Fruit fly (Drosophila melanogaster) whole organism, embryonic: ENCODE data around the gene Coq7.

ENCODE experiments used
- Atf-2 ChIP-seq: fragments of 200-800 bp; sonication (Bioruptor generic); optimal IDR thresholded peaks from 2 replicates; lab custom pipeline; 2016; ENCODE audit warnings: missing biosample characterization, missing genetic modification characterization
- CG11093 ChIP-seq: fragments of 200-800 bp; sonication (Bioruptor generic); IDR thresholded peaks from 3 replicates; pipeline ENCODE4 v1.3.6; 2022; ENCODE audit warnings: missing biosample characterization, missing genetic modification characterization
- CG12219 ChIP-seq: fragments of 200-800 bp; sonication (Bioruptor generic); optimal IDR thresholded peaks from 3 replicates; lab custom pipeline; 2018; ENCODE audit warnings: missing biosample characterization, mild to moderate bottlenecking, missing genetic modification characterization
- CG1233 ChIP-seq: fragments of 200-800 bp; sonication (Bioruptor generic); optimal IDR thresholded peaks from 4 replicates; lab custom pipeline; 2018; ENCODE audit warnings: missing biosample characterization, mild to moderate bottlenecking, missing genetic modification characterization
- CG12391 ChIP-seq: fragments of 200-800 bp; sonication (Bioruptor generic); optimal IDR thresholded peaks from 3 replicates; lab custom pipeline; 2018; ENCODE audit warnings: missing biosample characterization, mild to moderate bottlenecking, missing genetic modification characterization, moderate library complexity
- CG13624 ChIP-seq: fragments of 200-800 bp; sonication (Bioruptor generic); optimal IDR thresholded peaks from 2 replicates; lab custom pipeline; 2016; ENCODE audit warnings: missing biosample characterization, missing genetic modification characterization
- CG14014 ChIP-seq: fragments of 200-800 bp; sonication (Bioruptor generic); IDR thresholded peaks from 2 replicates; pipeline ENCODE4 v1.3.6; 2022; ENCODE audit warnings: missing biosample characterization, missing genetic modification characterization
- CG15011 ChIP-seq: fragments of 200-800 bp; sonication (Bioruptor generic); optimal IDR thresholded peaks from 3 replicates; lab custom pipeline; 2018; ENCODE audit warnings: missing biosample characterization, mild to moderate bottlenecking, missing genetic modification characterization
- CG15514 ChIP-seq: fragments of 200-800 bp; sonication (Bioruptor generic); optimal IDR thresholded peaks from 3 replicates; lab custom pipeline; 2017; ENCODE audit warnings: missing biosample characterization, missing genetic modification characterization, mild to moderate bottlenecking, moderate library complexity, missing genetic modification reagents
- CG17328 ChIP-seq: fragments of 200-800 bp; sonication (Bioruptor generic); IDR thresholded peaks from 2 replicates; pipeline ENCODE4 v1.3.6; 2022; ENCODE audit warnings: missing biosample characterization, missing genetic modification characterization
- CG18262 ChIP-seq: fragments of 200-800 bp; optimal IDR thresholded peaks from 3 replicates; lab custom pipeline; 2019; ENCODE audit warnings: missing biosample characterization, mild to moderate bottlenecking, missing genetic modification characterization, moderate library complexity
- CG2120 ChIP-seq: fragments of 200-800 bp; sonication (Bioruptor generic); optimal IDR thresholded peaks from 3 replicates; lab custom pipeline; 2016; ENCODE audit warnings: missing biosample characterization, missing genetic modification characterization
- CG3407 ChIP-seq: fragments of 200-800 bp; sonication (Bioruptor generic); optimal IDR thresholded peaks from 2 replicates; lab custom pipeline; 2018; ENCODE audit warnings: missing biosample characterization, mild to moderate bottlenecking, missing genetic modification characterization
- CG34224 ChIP-seq: fragments of 200-800 bp; sonication (Bioruptor generic); IDR thresholded peaks from 3 replicates; pipeline ENCODE4 v1.3.6; 2022; ENCODE audit warnings: missing biosample characterization, missing genetic modification characterization; ENCODE audit not compliant: partially characterized antibody
- CG3995 ChIP-seq: fragments of 200-800 bp; sonication (Bioruptor generic); optimal IDR thresholded peaks from 3 replicates; lab custom pipeline; 2016; ENCODE audit warnings: missing biosample characterization, missing genetic modification characterization
- CG4360 ChIP-seq: fragments of 200-800 bp; sonication (Bioruptor generic); IDR thresholded peaks from 2 replicates; pipeline ENCODE4 v1.3.6; 2022; ENCODE audit warnings: missing biosample characterization, missing genetic modification characterization
- CG4707 ChIP-seq: fragments of 200-800 bp; sonication (Bioruptor generic); optimal IDR thresholded peaks from 2 replicates; lab custom pipeline; 2018; ENCODE audit warnings: missing biosample characterization, mild to moderate bottlenecking, missing genetic modification characterization, moderate library complexity
- CG4854 ChIP-seq: fragments of 200-800 bp; sonication (Bioruptor generic); optimal IDR thresholded peaks from 2 replicates; lab custom pipeline; 2016; ENCODE audit warnings: missing biosample characterization, missing genetic modification characterization, inconsistent platforms
- CG6254 ChIP-seq: fragments of 200-800 bp; sonication (Bioruptor generic); optimal IDR thresholded peaks from 3 replicates; lab custom pipeline; 2017; ENCODE audit warnings: mild to moderate bottlenecking, missing biosample characterization, missing genetic modification reagents, missing genetic modification characterization
- CG8281 ChIP-seq: fragments of 200-800 bp; sonication (Bioruptor generic); optimal IDR thresholded peaks from 2 replicates; lab custom pipeline; 2018; ENCODE audit warnings: missing biosample characterization, mild to moderate bottlenecking, missing genetic modification characterization, moderate library complexity
- Drgx ChIP-seq: fragments of 200-800 bp; sonication (Bioruptor generic); IDR thresholded peaks from 2 replicates; pipeline ENCODE4 v1.3.6; 2022; ENCODE audit warnings: missing biosample characterization, missing genetic modification characterization
- Eip74EF ChIP-seq, 2 experiments: fragments of 200-800 bp in 1 of 2; fragments of >200 bp in 1 of 2; sonication (Bioruptor generic) in 1 of 2; optimal IDR thresholded peaks; 2 replicates each; lab custom pipeline; 2017 to 2019; ENCODE audit warnings: missing biosample characterization in 2 of 2, missing genetic modification characterization in 2 of 2, mild to moderate bottlenecking in 1 of 2, moderate library complexity in 1 of 2
- Hmr ChIP-seq: fragments of 200-800 bp; sonication (Bioruptor generic); optimal IDR thresholded peaks from 3 replicates; lab custom pipeline; 2017; ENCODE audit warnings: mild to moderate bottlenecking, missing biosample characterization, missing genetic modification reagents, missing genetic modification characterization
- NFAT ChIP-seq: fragments of 200-800 bp; sonication (Bioruptor generic); IDR thresholded peaks from 2 replicates; pipeline ENCODE4 v1.3.6; 2022; ENCODE audit warnings: missing biosample characterization, missing genetic modification characterization
- Nf-YC ChIP-seq: fragments of 200-800 bp; optimal IDR thresholded peaks from 3 replicates; lab custom pipeline; 2019; ENCODE audit warnings: missing biosample characterization, mild to moderate bottlenecking, missing genetic modification characterization, moderate library complexity
- Oli ChIP-seq: fragments of 200-800 bp; sonication (Bioruptor generic); optimal IDR thresholded peaks from 2 replicates; lab custom pipeline; 2018; ENCODE audit warnings: missing biosample characterization, mild to moderate bottlenecking, missing genetic modification characterization, moderate library complexity
- Side ChIP-seq: fragments of 200-800 bp; sonication (Bioruptor generic); optimal IDR thresholded peaks from 2 replicates; lab custom pipeline; 2016; ENCODE audit warnings: missing biosample characterization, missing genetic modification characterization
- Sox100B ChIP-seq: fragments of 200-800 bp; sonication (Bioruptor generic); optimal IDR thresholded peaks from 3 replicates; lab custom pipeline; 2018; ENCODE audit warnings: missing biosample characterization, mild to moderate bottlenecking, missing genetic modification characterization
- Sry-β ChIP-seq: fragments of 200-800 bp; sonication (Bioruptor generic); optimal IDR thresholded peaks from 2 replicates; lab custom pipeline; 2018; ENCODE audit warnings: missing biosample characterization, mild to moderate bottlenecking, missing genetic modification characterization, moderate library complexity
- Sry-δ ChIP-seq: fragments of 200-800 bp; sonication (Bioruptor generic); optimal IDR thresholded peaks from 2 replicates; lab custom pipeline; 2016; ENCODE audit warnings: missing biosample characterization, missing genetic modification characterization
- Stat92E ChIP-seq, 3 experiments: fragments of >200 bp in 2 of 3; fragments of 200-800 bp in 1 of 3; sonication (Bioruptor generic) in 1 of 3; optimal IDR thresholded peaks; 2 replicates each; lab custom pipeline; 2017 to 2019; ENCODE audit warnings: missing biosample characterization in 3 of 3, missing genetic modification characterization in 3 of 3, mild to moderate bottlenecking in 1 of 3, moderate library complexity in 1 of 3
- Trl ChIP-seq, 3 experiments: fragments of >200 bp in 2 of 3; fragments of 200-800 bp in 1 of 3; sonication (Bioruptor generic) in 1 of 3; optimal IDR thresholded peaks; 2 replicates in 1 of 3; 3 replicates in 2 of 3; lab custom pipeline; 2016 to 2017; ENCODE audit warnings: missing biosample characterization in 1 of 3, missing genetic modification characterization in 1 of 3
- ara ChIP-seq: fragments of 200-800 bp; sonication (Bioruptor generic); IDR thresholded peaks from 2 replicates; pipeline ENCODE4 v1.3.6; 2022; ENCODE audit warnings: missing biosample characterization, missing genetic modification characterization
- az2 ChIP-seq: fragments of 200-800 bp; sonication (Bioruptor generic); optimal IDR thresholded peaks from 3 replicates; lab custom pipeline; 2016; ENCODE audit warnings: missing biosample characterization, missing genetic modification characterization
- bab2 ChIP-seq: fragments of 200-800 bp; sonication (Bioruptor generic); optimal IDR thresholded peaks from 2 replicates; lab custom pipeline; 2016; ENCODE audit warnings: missing biosample characterization, missing genetic modification characterization
- chinmo ChIP-seq: fragments of 200-800 bp; sonication (Bioruptor generic); IDR thresholded peaks from 4 replicates; pipeline ENCODE4 v1.3.6; 2022; ENCODE audit warnings: missing biosample characterization, missing genetic modification characterization; ENCODE audit not compliant: partially characterized antibody
- ci ChIP-seq: fragments of 200-800 bp; sonication (Bioruptor generic); IDR thresholded peaks from 3 replicates; pipeline ENCODE4 v1.3.6; 2022; ENCODE audit warnings: missing biosample characterization, missing genetic modification characterization
- croc ChIP-seq: fragments of 200-800 bp; sonication (Bioruptor generic); conservative IDR thresholded peaks from 3 replicates; pipeline ENCODE4 v1.3.6; 2022; ENCODE audit warnings: missing biosample characterization, missing genetic modification characterization
- gcm2 ChIP-seq: fragments of 200-800 bp; sonication (Bioruptor generic); optimal IDR thresholded peaks from 2 replicates; lab custom pipeline; 2016; ENCODE audit warnings: missing biosample characterization, missing genetic modification characterization
- gsb ChIP-seq: fragments of 200-800 bp; sonication (Bioruptor generic); IDR thresholded peaks from 2 replicates; pipeline ENCODE4 v1.3.6; 2022; ENCODE audit warnings: missing biosample characterization, missing genetic modification characterization
- ken ChIP-seq: fragments of 200-800 bp; sonication (Bioruptor generic); IDR thresholded peaks from 3 replicates; pipeline ENCODE4 v1.3.6; 2022; ENCODE audit warnings: missing biosample characterization, missing genetic modification characterization
- nmo ChIP-seq: fragments of 200-800 bp; sonication (Bioruptor generic); optimal IDR thresholded peaks from 2 replicates; lab custom pipeline; 2018; ENCODE audit warnings: missing biosample characterization, mild to moderate bottlenecking, missing genetic modification characterization, moderate library complexity
- pros ChIP-seq: fragments of 200-800 bp; sonication (Bioruptor generic); optimal IDR thresholded peaks from 3 replicates; lab custom pipeline; 2019; ENCODE audit warnings: missing biosample characterization, mild to moderate bottlenecking, missing genetic modification characterization, moderate library complexity
- ranshi ChIP-seq: fragments of 200-800 bp; sonication (Bioruptor generic); IDR thresholded peaks from 2 replicates; pipeline ENCODE4 v1.3.6; 2022; ENCODE audit warnings: missing biosample characterization, missing genetic modification characterization
- run ChIP-seq: fragments of 200-800 bp; sonication (Bioruptor generic); optimal IDR thresholded peaks from 3 replicates; lab custom pipeline; 2018; ENCODE audit warnings: missing biosample characterization, mild to moderate bottlenecking, missing genetic modification characterization
- sna ChIP-seq: fragments of 200-800 bp; sonication (Bioruptor generic); IDR thresholded peaks from 2 replicates; pipeline ENCODE4 v1.3.6; 2022; ENCODE audit warnings: missing biosample characterization, missing genetic modification characterization; ENCODE audit not compliant: partially characterized antibody
- tgo ChIP-seq: fragments of 200-800 bp; sonication (Bioruptor generic); IDR thresholded peaks from 3 replicates; pipeline ENCODE4 v1.3.6; 2022; ENCODE audit warnings: missing biosample characterization, missing genetic modification characterization
- tio ChIP-seq: fragments of 200-800 bp; sonication (Bioruptor generic); optimal IDR thresholded peaks from 2 replicates; lab custom pipeline; 2017; ENCODE audit warnings: missing biosample characterization, missing genetic modification characterization, inconsistent platforms
- tx ChIP-seq: fragments of 200-800 bp; sonication (Bioruptor generic); optimal IDR thresholded peaks from 2 replicates; lab custom pipeline; 2016; ENCODE audit warnings: missing biosample characterization, missing genetic modification characterization
- yki ChIP-seq: fragments of >200 bp; optimal IDR thresholded peaks from 3 replicates; lab custom pipeline; 2018

The Coq7 gene

dm6 chrX:6770924-6771323 lies at the start of gene Coq7 (continued):
- TF ChIP-seq Oli (tag; lab: Kevin White, UChicago), result peak; percentile 77
- no peak for TF ChIP-seq pros (GFP tag; lab: Kevin White, UChicago)
- TF ChIP-seq CG4707 (GFP tag; lab: Kevin White, UChicago), result peak; percentile 58
- TF ChIP-seq Sry-δ (GFP tag; lab: Kevin White, UChicago), result peak; percentile 67
- TF ChIP-seq tgo (GFP tag; lab: Robert Waterston, UW), result peak; percentile 91
- no peak for TF ChIP-seq CG8281
- TF ChIP-seq Trl (optimal IDR thresholded peaks at IDR 0.05; lab: Kevin White, UChicago), result no peak
- peak; percentile 62 for TF ChIP-seq Trl (GFP tag; optimal IDR thresholded peaks at IDR 0.05; lab: Kevin White, UChicago)
- no peak for TF ChIP-seq yki (lab: Kevin White, UChicago)
- no peak for TF ChIP-seq tx
- peak; percentile 19 for TF ChIP-seq bab2 (GFP tag; lab: Kevin White, UChicago)
- peak; percentile 85 for TF ChIP-seq CG17328
- no peak for TF ChIP-seq Sox100B
- peak; percentile 88 for TF ChIP-seq az2
- TF ChIP-seq CG14014 (GFP tag; lab: Robert Waterston, UW), result peak; percentile 90
- TF ChIP-seq gsb (GFP tag; lab: Robert Waterston, UW), result peak; percentile 84
- peak; percentile 38; the same call in 1 of the 2 replicates for TF ChIP-seq CG4360 (GFP tag; lab: Robert Waterston, UW)
- TF ChIP-seq CG1233 (GFP tag; lab: Kevin White, UChicago), result no peak
- peak; percentile 27 for TF ChIP-seq Sry-β (GFP tag; lab: Kevin White, UChicago)
- TF ChIP-seq ranshi, result peak; percentile 90
- TF ChIP-seq CG3995 (GFP tag; lab: Kevin White, UChicago), result peak; percentile 41
- peak; percentile 83 for TF ChIP-seq Drgx (GFP tag; lab: Robert Waterston, UW)
- TF ChIP-seq sna (GFP tag; lab: Robert Waterston, UW), result peak; percentile 99
- no peak for TF ChIP-seq Nf-YC
- TF ChIP-seq croc, result peak; percentile 86
- peak; percentile 98 for TF ChIP-seq CG34224 (GFP tag; lab: Robert Waterston, UW)
- peak; percentile 2 for TF ChIP-seq Atf-2 (GFP tag; lab: Kevin White, UChicago)
- peak; percentile 90 for TF ChIP-seq NFAT
- peak; percentile 92 for TF ChIP-seq ken (GFP tag; lab: Robert Waterston, UW)
- TF ChIP-seq CG18262 (tag; lab: Kevin White, UChicago), result peak; percentile 84
- TF ChIP-seq ci (GFP tag; lab: Robert Waterston, UW), result peak; percentile 95
- TF ChIP-seq nmo, result peak; percentile 88
- peak; percentile 51 for TF ChIP-seq CG6254
- no peak for TF ChIP-seq tio
- TF ChIP-seq CG15514 (GFP tag; lab: Kevin White, UChicago), result peak; percentile 81
- TF ChIP-seq CG12219 (GFP tag; lab: Kevin White, UChicago), result peak; percentile 76
- peak; percentile 94 for TF ChIP-seq chinmo
- TF ChIP-seq Side, result peak; percentile 25
- peak; percentile 48 for TF ChIP-seq gcm2
- no peak for TF ChIP-seq run (tag; lab: Kevin White, UChicago)
- peak; percentile 78 for TF ChIP-seq CG2120
- TF ChIP-seq CG13624 (GFP tag; lab: Kevin White, UChicago), result peak; percentile 62
- TF ChIP-seq CG11093 (GFP tag; lab: Robert Waterston, UW), result peak; percentile 87
- TF ChIP-seq CG12391 (tag; lab: Kevin White, UChicago), result peak; percentile 92
- TF ChIP-seq Eip74EF (GFP tag; optimal IDR thresholded peaks at IDR 0.05; lab: Kevin White, UChicago), result no peak
- TF ChIP-seq ara (GFP tag; lab: Robert Waterston, UW), result peak; percentile 92
- TF ChIP-seq CG4854 (GFP tag; lab: Kevin White, UChicago), result no peak
- TF ChIP-seq Stat92E (GFP tag; optimal IDR thresholded peaks at IDR 0.05; lab: Kevin White, UChicago), result no peak
- TF ChIP-seq CG3407 (GFP tag; lab: Kevin White, UChicago), result peak; percentile 78
- TF ChIP-seq CG15011 (GFP tag; lab: Kevin White, UChicago), result no peak
- no peak for TF ChIP-seq Hmr (GFP tag; lab: Kevin White, UChicago)
